Worm (Caenorhabditis elegans): ENCODE data around the gene F56H9.9.
A peak's percentile ranks its signal among the peaks of the same experiment; 100 is the strongest.

DNA sequence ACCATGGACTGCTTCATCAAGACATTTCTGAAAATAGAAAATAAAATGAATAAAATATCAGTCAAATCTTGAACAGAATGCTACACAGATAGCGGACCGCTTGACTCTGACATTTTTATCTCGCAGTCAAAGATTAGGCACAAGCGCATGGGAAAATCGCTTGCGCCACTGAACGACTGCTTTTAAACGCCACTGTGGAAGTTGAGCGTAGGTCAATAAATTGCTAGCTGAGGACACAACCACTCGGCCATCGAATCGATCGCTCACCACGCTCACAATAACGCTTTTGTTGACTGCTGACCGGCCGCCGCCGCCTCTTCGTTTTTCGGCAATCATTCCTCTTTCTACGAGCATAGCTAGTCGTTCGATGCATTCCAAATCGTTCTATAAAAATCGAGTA, 27.5 kb downstream of the F56H9.9 start:
- TF ChIP-seq nhr-11 (tag; optimal IDR thresholded peaks at IDR 0.05) (no peak), fkh-2 (tag; optimal IDR thresholded peaks at IDR 0.05) (no peak), egl-27 (tag; optimal IDR thresholded peaks at IDR 0.05) (peak; percentile 34), pqm-1 (tag; optimal IDR thresholded peaks at IDR 0.05) (no peak), ama-1 (optimal IDR thresholded peaks at IDR 0.05) (no peak), elt-3 (tag; optimal IDR thresholded peaks at IDR 0.05) (no peak), pha-4 (tag; optimal IDR thresholded peaks at IDR 0.05) (no peak), hmg-11 (tag; optimal IDR thresholded peaks at IDR 0.05) (peak; percentile 41), jun-1 (tag; optimal IDR thresholded peaks at IDR 0.05) (no peak), daf-12 (tag; optimal IDR thresholded peaks at IDR 0.05) (no peak), nhr-28 (tag; optimal IDR thresholded peaks at IDR 0.05) (no peak), nhr-237 (tag; optimal IDR thresholded peaks at IDR 0.05) (no peak), fkh-10 (GFP tag; optimal IDR thresholded peaks at IDR 0.05) (no peak), nhr-67 (tag; optimal IDR thresholded peaks at IDR 0.05) (no peak)

Data from whole organism, L3 larva.